Worm (Caenorhabditis elegans) whole organism, L3 larva: Measurements from ENCODE around the gene K08F11.1.

Experiments
- R02D3.7 ChIP-seq: fragments of 150-350 bp; optimal IDR thresholded peaks from 2 replicates; lab custom pipeline; 2014; ENCODE audit warnings: missing biosample characterization, missing genetic modification characterization
- ZK546.5 ChIP-seq: sonication (generic microtip); optimal IDR thresholded peaks from 2 replicates; lab custom pipeline; 2017; ENCODE audit warnings: missing biosample characterization, missing genetic modification characterization
- aly-2 ChIP-seq: fragments of 150-350 bp; optimal IDR thresholded peaks from 2 replicates; lab custom pipeline; 2014; ENCODE audit warnings: missing biosample characterization, missing genetic modification characterization
- ama-1 ChIP-seq: fragments of 150-350 bp; optimal IDR thresholded peaks from 2 replicates; lab custom pipeline; 2018
- ceh-16 ChIP-seq: sonication (generic microtip); optimal IDR thresholded peaks from 2 replicates; lab custom pipeline; 2017; ENCODE audit warnings: missing biosample characterization, missing genetic modification characterization
- ceh-28 ChIP-seq: fragments of 150-350 bp; optimal IDR thresholded peaks from 2 replicates; lab custom pipeline; 2014; ENCODE audit warnings: missing biosample characterization, missing genetic modification reagents, missing genetic modification characterization
- ceh-82 ChIP-seq: fragments of 150-350 bp; optimal IDR thresholded peaks from 2 replicates; lab custom pipeline; 2014; ENCODE audit warnings: missing biosample characterization, missing genetic modification characterization
- ceh-9 ChIP-seq: sonication (generic microtip); optimal IDR thresholded peaks from 2 replicates; lab custom pipeline; 2018; ENCODE audit warnings: missing biosample characterization, missing genetic modification characterization
- daf-12 ChIP-seq: fragments of 150-350 bp; optimal IDR thresholded peaks from 2 replicates; lab custom pipeline; 2014; ENCODE audit warnings: missing biosample characterization, missing genetic modification reagents, missing genetic modification characterization
- egl-27 ChIP-seq: sonication (generic microtip); optimal IDR thresholded peaks from 4 replicates; lab custom pipeline; 2017; ENCODE audit warnings: missing biosample characterization, missing genetic modification reagents, missing genetic modification characterization
- egl-5 ChIP-seq: fragments of 150-350 bp; optimal IDR thresholded peaks from 2 replicates; lab custom pipeline; 2017; ENCODE audit warnings: missing biosample characterization, missing genetic modification reagents, missing genetic modification characterization, inconsistent platforms
- elt-1 ChIP-seq: fragments of 150-350 bp; optimal IDR thresholded peaks from 2 replicates; lab custom pipeline; 2014; ENCODE audit warnings: missing biosample characterization, missing genetic modification characterization
- elt-2 ChIP-seq: sonication (generic microtip); optimal IDR thresholded peaks from 2 replicates; lab custom pipeline; 2016; ENCODE audit warnings: missing genetic modification reagents, mild to moderate bottlenecking, missing genetic modification characterization, missing compliant biosample characterization
- elt-3 ChIP-seq, 3 experiments: fragments of 150-350 bp in 1 of 3; sonication (generic microtip) in 2 of 3; optimal IDR thresholded peaks; 2 replicates in 2 of 3; 4 replicates in 1 of 3; lab custom pipeline; 2014 to 2017; ENCODE audit warnings: missing biosample characterization in 3 of 3, missing genetic modification characterization in 3 of 3
- eor-1 ChIP-seq, 2 experiments: fragments of 150-350 bp; optimal IDR thresholded peaks; 2 replicates each; lab custom pipeline; 2014 to 2018; ENCODE audit warnings: missing biosample characterization in 2 of 2, missing genetic modification characterization in 2 of 2
- fkh-10 ChIP-seq: sonication (generic microtip); optimal IDR thresholded peaks from 2 replicates; lab custom pipeline; 2017; ENCODE audit warnings: missing biosample characterization, missing genetic modification reagents, missing genetic modification characterization
- fkh-2 ChIP-seq: fragments of 150-350 bp; optimal IDR thresholded peaks from 2 replicates; lab custom pipeline; 2014; ENCODE audit warnings: missing biosample characterization, missing genetic modification reagents, missing genetic modification characterization
- fos-1 ChIP-seq: fragments of 150-350 bp; optimal IDR thresholded peaks from 2 replicates; lab custom pipeline; 2014; ENCODE audit warnings: missing biosample characterization, missing genetic modification characterization
- hmg-11 ChIP-seq: sonication (generic microtip); optimal IDR thresholded peaks from 2 replicates; lab custom pipeline; 2016; ENCODE audit warnings: missing genetic modification characterization, missing compliant biosample characterization
- jun-1 ChIP-seq: fragments of 150-350 bp; optimal IDR thresholded peaks from 2 replicates; lab custom pipeline; 2014; ENCODE audit warnings: missing biosample characterization, missing genetic modification reagents, missing genetic modification characterization
- lin-15B ChIP-seq: fragments of 150-350 bp; optimal IDR thresholded peaks from 2 replicates; lab custom pipeline; 2014; ENCODE audit warnings: missing biosample characterization, missing genetic modification characterization
- lin-39 ChIP-seq: fragments of 150-350 bp; optimal IDR thresholded peaks from 2 replicates; lab custom pipeline; 2018; ENCODE audit warnings: missing biosample characterization, missing genetic modification reagents, missing genetic modification characterization
- lsy-12 ChIP-seq: sonication (generic microtip); optimal IDR thresholded peaks from 2 replicates; lab custom pipeline; 2016; ENCODE audit warnings: mild to moderate bottlenecking, missing genetic modification characterization, missing compliant biosample characterization
- mdl-1 ChIP-seq: fragments of 150-350 bp; optimal IDR thresholded peaks from 2 replicates; lab custom pipeline; 2014; ENCODE audit warnings: missing biosample characterization, missing genetic modification characterization
- mml-1 ChIP-seq: fragments of 150-350 bp; sonication (generic microtip); optimal IDR thresholded peaks from 3 replicates; lab custom pipeline; 2014; ENCODE audit warnings: missing biosample characterization, missing genetic modification characterization
- nfya-1 ChIP-seq: sonication (generic microtip); optimal IDR thresholded peaks from 2 replicates; lab custom pipeline; 2017; ENCODE audit warnings: missing genetic modification characterization, mild to moderate bottlenecking, missing compliant biosample characterization, antibody characterized with exemption, moderate library complexity; ENCODE audit not compliant: insufficient read depth
- nhr-11 ChIP-seq: fragments of 150-350 bp; optimal IDR thresholded peaks from 2 replicates; lab custom pipeline; 2014; ENCODE audit warnings: missing biosample characterization, missing genetic modification characterization
- nhr-12 ChIP-seq: fragments of 150-350 bp; optimal IDR thresholded peaks from 2 replicates; lab custom pipeline; 2014; ENCODE audit warnings: missing biosample characterization, missing genetic modification characterization
- nhr-23 ChIP-seq: fragments of 150-350 bp; optimal IDR thresholded peaks from 2 replicates; lab custom pipeline; 2014; ENCODE audit warnings: missing biosample characterization, missing genetic modification reagents, missing genetic modification characterization
- nhr-237 ChIP-seq: fragments of 150-350 bp; optimal IDR thresholded peaks from 2 replicates; lab custom pipeline; 2014; ENCODE audit warnings: missing biosample characterization, missing genetic modification characterization
- nhr-25 ChIP-seq: sonication (generic microtip); optimal IDR thresholded peaks from 2 replicates; lab custom pipeline; 2017; ENCODE audit warnings: missing biosample characterization, missing genetic modification characterization
- nhr-28 ChIP-seq: fragments of 150-350 bp; optimal IDR thresholded peaks from 2 replicates; lab custom pipeline; 2014; ENCODE audit warnings: missing biosample characterization, missing genetic modification characterization
- nhr-43 ChIP-seq: sonication (generic microtip); optimal IDR thresholded peaks from 2 replicates; lab custom pipeline; 2016; ENCODE audit warnings: mild to moderate bottlenecking, missing genetic modification characterization, missing compliant biosample characterization; ENCODE audit not compliant: poor library complexity, severe bottlenecking
- nhr-67 ChIP-seq: fragments of 150-350 bp; optimal IDR thresholded peaks from 2 replicates; lab custom pipeline; 2014; ENCODE audit warnings: missing biosample characterization, missing genetic modification characterization
- nhr-76 ChIP-seq: fragments of 150-350 bp; sonication (generic microtip); optimal IDR thresholded peaks from 5 replicates; lab custom pipeline; 2014; ENCODE audit warnings: missing biosample characterization, missing genetic modification characterization
- nhr-77 ChIP-seq: fragments of 150-350 bp; optimal IDR thresholded peaks from 2 replicates; lab custom pipeline; 2014; ENCODE audit warnings: missing biosample characterization, missing genetic modification characterization
- pha-4 ChIP-seq: fragments of 150-350 bp; optimal IDR thresholded peaks from 2 replicates; lab custom pipeline; 2014; ENCODE audit warnings: missing biosample characterization, missing genetic modification reagents, missing genetic modification characterization
- pqm-1 ChIP-seq: fragments of 150-350 bp; optimal IDR thresholded peaks from 2 replicates; lab custom pipeline; 2017; ENCODE audit warnings: missing biosample characterization, missing genetic modification characterization, inconsistent platforms
- sea-2 ChIP-seq: fragments of 150-350 bp; sonication (generic microtip); optimal IDR thresholded peaks from 4 replicates; lab custom pipeline; 2014; ENCODE audit warnings: missing biosample characterization, missing genetic modification reagents, missing genetic modification characterization
- skn-1 ChIP-seq: fragments of 150-350 bp; optimal IDR thresholded peaks from 2 replicates; lab custom pipeline; 2014; ENCODE audit warnings: missing biosample characterization, missing genetic modification characterization
- snpc-4 ChIP-seq: fragments of 150-350 bp; optimal IDR thresholded peaks from 2 replicates; lab custom pipeline; 2014; ENCODE audit warnings: missing biosample characterization, missing genetic modification characterization
- tbx-2 ChIP-seq: sonication (generic microtip); optimal IDR thresholded peaks from 2 replicates; lab custom pipeline; 2016; ENCODE audit warnings: mild to moderate bottlenecking, missing genetic modification characterization, missing compliant biosample characterization
- unc-39 ChIP-seq: sonication (generic microtip); optimal IDR thresholded peaks from 4 replicates; lab custom pipeline; 2017; ENCODE audit warnings: missing biosample characterization, missing genetic modification characterization
- unc-62 ChIP-seq: fragments of 150-350 bp; sonication (generic microtip); optimal IDR thresholded peaks from 4 replicates; lab custom pipeline; 2014; ENCODE audit warnings: missing biosample characterization, missing genetic modification reagents, missing genetic modification characterization
- zag-1 ChIP-seq: fragments of 150-350 bp; optimal IDR thresholded peaks from 2 replicates; lab custom pipeline; 2014; ENCODE audit warnings: missing biosample characterization, missing genetic modification characterization
- ztf-11 ChIP-seq: fragments of 150-350 bp; optimal IDR thresholded peaks from 2 replicates; lab custom pipeline; 2014; ENCODE audit warnings: missing biosample characterization, missing genetic modification characterization
- ztf-4 ChIP-seq: fragments of 150-350 bp; optimal IDR thresholded peaks from 2 replicates; lab custom pipeline; 2014; ENCODE audit warnings: missing biosample characterization, missing genetic modification characterization

K08F11.1 gene

DNA sequence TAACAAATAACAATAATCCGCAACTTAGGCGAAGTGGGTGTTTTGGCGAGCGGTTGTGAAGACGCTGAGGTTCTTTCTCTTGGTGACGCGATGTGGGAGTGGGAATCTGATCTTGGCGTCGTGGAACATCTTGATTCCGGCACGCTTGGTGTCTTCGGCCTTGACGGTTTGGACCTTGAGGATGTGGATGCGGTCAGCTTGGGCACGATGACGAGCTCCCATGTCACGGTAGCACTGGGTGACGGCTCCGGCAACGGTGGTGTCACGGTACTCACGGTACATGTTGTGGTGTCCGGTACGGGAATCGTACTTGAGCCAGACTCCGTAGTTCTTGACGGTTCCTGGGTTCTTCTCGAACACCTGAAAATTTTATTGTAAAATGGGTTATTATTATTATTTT, 24.5 kb downstream of the K08F11.1 start:
- TF ChIP-seq egl-27 (no peak), fkh-10 (no peak), unc-62 (no peak)

DNA sequence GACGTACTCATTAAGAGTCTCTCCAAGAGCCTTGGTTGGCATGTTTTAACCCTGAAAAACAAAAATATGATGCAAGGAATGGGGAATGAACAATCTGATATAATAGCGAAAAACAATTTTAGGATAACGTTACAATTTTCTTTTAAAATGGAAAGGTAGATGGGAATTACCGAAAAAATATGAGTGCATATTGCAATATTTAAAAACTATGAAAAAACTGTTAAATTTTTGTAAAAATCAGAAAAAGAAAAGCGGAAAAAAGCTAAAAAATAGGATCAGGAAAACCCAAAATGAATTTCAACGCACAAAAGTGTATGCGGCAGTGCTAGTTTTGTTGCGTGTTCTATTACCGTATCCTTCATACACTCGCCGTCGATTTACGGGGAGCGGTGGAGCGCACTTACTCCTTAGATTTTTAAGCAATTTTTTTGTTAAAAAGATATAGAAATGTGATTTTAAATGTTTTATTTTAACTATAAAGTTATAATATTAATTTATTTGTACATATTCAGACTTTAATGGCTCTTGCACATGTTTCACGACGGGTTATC, 25.1 kb downstream of the K08F11.1 start, which contains the start of the genes rpl-20 and Y17G9B.5:
rpl-20 (minus strand) TSS at position 51 of the 551 bp plus-strand sequence.
Y17G9B.5 (plus strand) TSS at position 513 of the 551 bp plus-strand sequence.
- TF ChIP-seq tbx-2 (tag; lab: Kevin White, UChicago) (peak; percentile 98), nhr-76 (tag; lab: Kevin White, UChicago) (peak; percentile 90), ztf-4 (peak; percentile 97), pha-4 (tag; lab: Kevin White, UChicago) (peak; percentile 100), ceh-82 (tag; lab: Kevin White, UChicago) (peak; percentile 98), ceh-9 (tag; lab: Kevin White, UChicago) (no peak), daf-12 (tag; lab: Kevin White, UChicago) (peak; percentile 87), nhr-23 (tag; lab: Kevin White, UChicago) (peak; percentile 100), mdl-1 (tag; lab: Kevin White, UChicago) (peak; percentile 31), egl-5 (tag; lab: Kevin White, UChicago) (peak; percentile 98), eor-1 (tag; optimal IDR thresholded peaks at IDR 0.05; lab: Kevin White, UChicago) (no peak), nhr-67 (tag; lab: Kevin White, UChicago) (peak; percentile 67), aly-2 (peak; percentile 97), elt-2 (tag; lab: Kevin White, UChicago) (peak; percentile 98), ama-1 (lab: Kevin White, UChicago) (peak; percentile 91), fos-1 (tag; lab: Kevin White, UChicago) (peak; percentile 94), ceh-28 (tag; lab: Kevin White, UChicago) (peak; percentile 98), snpc-4 (tag; lab: Kevin White, UChicago) (peak; percentile 98), ZK546.5 (peak; percentile 83), sea-2 (peak; percentile 85), unc-62 (peak; percentile 97), nhr-237 (peak; percentile 39), mml-1 (no peak), fkh-2 (tag; lab: Kevin White, UChicago) (peak; percentile 83), fkh-10 (peak; percentile 100), jun-1 (tag; lab: Kevin White, UChicago) (peak; percentile 99), ceh-16 (peak; percentile 60), R02D3.7 (tag; lab: Kevin White, UChicago) (peak; percentile 100), ztf-11 (tag; lab: Kevin White, UChicago) (peak; percentile 64), nhr-28 (tag; lab: Kevin White, UChicago) (peak; percentile 98), lsy-12 (peak; percentile 100), elt-1 (peak; percentile 97), elt-3 (tag; optimal IDR thresholded peaks at IDR 0.05; lab: Kevin White, UChicago) (peak; percentile 94 to 97 (median 94)), skn-1 (tag; lab: Kevin White, UChicago) (peak; percentile 97), nfya-1 (peak; percentile 100), pqm-1 (tag; lab: Kevin White, UChicago) (peak; percentile 100), lin-15B (tag; lab: Kevin White, UChicago) (peak; percentile 100), hmg-11 (tag; lab: Kevin White, UChicago) (peak; percentile 100), unc-39 (tag; lab: Kevin White, UChicago) (peak; percentile 42), nhr-77 (tag; lab: Kevin White, UChicago) (peak; percentile 97), egl-27 (peak; percentile 94), lin-39 (tag; lab: Kevin White, UChicago) (peak; percentile 99), nhr-11 (peak; percentile 98), nhr-25 (tag; lab: Kevin White, UChicago) (peak; percentile 100), zag-1 (tag; lab: Kevin White, UChicago) (peak; percentile 87), nhr-12 (tag; lab: Kevin White, UChicago) (no peak), nhr-43 (tag; lab: Kevin White, UChicago) (peak; percentile 99)
